Fruit fly (Drosophila melanogaster) whole organism, embryonic: ENCODE measurements around the gene CG42486.
A peak's percentile ranks its signal among the peaks of the same experiment; 100 is the strongest.

Source experiments
- Abd-B ChIP-seq: fragments of 200-800 bp; sonication (Bioruptor generic); optimal IDR thresholded peaks from 2 replicates; lab custom pipeline; 2018; ENCODE audit warnings: missing biosample characterization, mild to moderate bottlenecking, missing genetic modification characterization, moderate library complexity
- CG11723 ChIP-seq: fragments of 200-800 bp; sonication (Bioruptor generic); optimal IDR thresholded peaks from 2 replicates; lab custom pipeline; 2017; ENCODE audit warnings: missing biosample characterization, mild to moderate bottlenecking, missing genetic modification characterization
- CG12071 ChIP-seq: fragments of 200-800 bp; sonication (Bioruptor generic); optimal IDR thresholded peaks from 3 replicates; lab custom pipeline; 2018; ENCODE audit warnings: missing biosample characterization, mild to moderate bottlenecking, missing genetic modification characterization
- CG12236 ChIP-seq: fragments of 200-800 bp; sonication (Bioruptor generic); optimal IDR thresholded peaks from 2 replicates; lab custom pipeline; 2016; ENCODE audit warnings: missing biosample characterization, missing genetic modification characterization
- CG13296 ChIP-seq: fragments of 200-800 bp; sonication (Bioruptor generic); optimal IDR thresholded peaks from 3 replicates; lab custom pipeline; 2018; ENCODE audit warnings: missing biosample characterization, mild to moderate bottlenecking, missing genetic modification characterization
- CG14710 ChIP-seq: fragments of 200-800 bp; sonication (Bioruptor generic); optimal IDR thresholded peaks from 3 replicates; lab custom pipeline; 2019; ENCODE audit warnings: missing biosample characterization, mild to moderate bottlenecking, missing genetic modification characterization, moderate library complexity
- CG1602 ChIP-seq: fragments of 200-800 bp; sonication (Bioruptor generic); optimal IDR thresholded peaks from 3 replicates; lab custom pipeline; 2016; ENCODE audit warnings: missing biosample characterization, missing genetic modification characterization
- CG17359 ChIP-seq: fragments of 200-800 bp; sonication (Bioruptor generic); optimal IDR thresholded peaks from 3 replicates; lab custom pipeline; 2018; ENCODE audit warnings: missing biosample characterization, mild to moderate bottlenecking, missing genetic modification characterization, moderate library complexity
- CG17385 ChIP-seq: fragments of 200-800 bp; sonication (Bioruptor generic); optimal IDR thresholded peaks from 3 replicates; lab custom pipeline; 2018; ENCODE audit warnings: missing biosample characterization, mild to moderate bottlenecking, missing genetic modification characterization
- CG18599 ChIP-seq: fragments of 200-800 bp; sonication (Bioruptor generic); optimal IDR thresholded peaks from 3 replicates; lab custom pipeline; 2017; ENCODE audit warnings: missing biosample characterization, missing genetic modification characterization, mild to moderate bottlenecking, moderate library complexity, missing genetic modification reagents
- CG31365 ChIP-seq: fragments of 200-800 bp; sonication (Bioruptor generic); optimal IDR thresholded peaks from 2 replicates; lab custom pipeline; 2018; ENCODE audit warnings: missing biosample characterization, mild to moderate bottlenecking, missing genetic modification characterization
- CG33557 ChIP-seq: fragments of 200-800 bp; sonication (Bioruptor generic); optimal IDR thresholded peaks from 2 replicates; lab custom pipeline; 2019; ENCODE audit warnings: missing biosample characterization, mild to moderate bottlenecking, missing genetic modification characterization, moderate library complexity
- CG4404 ChIP-seq: fragments of 200-800 bp; sonication (Bioruptor generic); IDR thresholded peaks from 2 replicates; pipeline ENCODE4 v1.3.6; 2022; ENCODE audit warnings: missing biosample characterization, missing genetic modification characterization
- CG6791 ChIP-seq: fragments of 200-800 bp; sonication (Bioruptor generic); IDR thresholded peaks from 3 replicates; pipeline ENCODE4 v1.3.6; 2022; ENCODE audit warnings: missing biosample characterization, missing genetic modification characterization; ENCODE audit not compliant: partially characterized antibody
- CG7987 ChIP-seq: fragments of 200-800 bp; sonication (Bioruptor generic); optimal IDR thresholded peaks from 2 replicates; lab custom pipeline; 2018; ENCODE audit warnings: missing biosample characterization, mild to moderate bottlenecking, missing genetic modification characterization, moderate library complexity
- CG9876 ChIP-seq: fragments of 200-800 bp; sonication (Bioruptor generic); optimal IDR thresholded peaks from 2 replicates; lab custom pipeline; 2016; ENCODE audit warnings: missing biosample characterization, missing genetic modification characterization
- Dll ChIP-seq: fragments of 200-800 bp; sonication (Bioruptor generic); IDR thresholded peaks from 4 replicates; pipeline ENCODE4 v1.3.6; 2022; ENCODE audit warnings: missing biosample characterization, missing genetic modification characterization; ENCODE audit not compliant: partially characterized antibody
- Dp ChIP-seq: fragments of 200-800 bp; sonication (Bioruptor generic); optimal IDR thresholded peaks from 2 replicates; lab custom pipeline; 2018; ENCODE audit warnings: missing biosample characterization, mild to moderate bottlenecking, missing genetic modification characterization, moderate library complexity
- Ets97D ChIP-seq: fragments of 200-800 bp; sonication (Bioruptor generic); optimal IDR thresholded peaks from 3 replicates; lab custom pipeline; 2016; ENCODE audit warnings: missing biosample characterization, missing genetic modification characterization
- Lpt ChIP-seq: fragments of >200 bp; optimal IDR thresholded peaks from 2 replicates; lab custom pipeline; 2018; ENCODE audit warnings: missing biosample characterization, missing genetic modification characterization
- MTF-1 ChIP-seq: fragments of 200-800 bp; sonication (Bioruptor generic); optimal IDR thresholded peaks from 2 replicates; lab custom pipeline; 2018; ENCODE audit warnings: missing biosample characterization, mild to moderate bottlenecking, missing genetic modification characterization, borderline replicate concordance
- Neu2 ChIP-seq: fragments of 200-800 bp; sonication (Bioruptor generic); optimal IDR thresholded peaks from 3 replicates; lab custom pipeline; 2016; ENCODE audit warnings: missing biosample characterization, missing genetic modification characterization, borderline replicate concordance
- Pdp1 ChIP-seq, 2 experiments: fragments of 200-800 bp; sonication (Bioruptor generic); optimal IDR thresholded peaks; 3 replicates each; lab custom pipeline; 2016; ENCODE audit warnings: missing biosample characterization in 2 of 2, missing genetic modification characterization in 2 of 2, mild to moderate bottlenecking in 1 of 2, moderate library complexity in 1 of 2
- Rfx ChIP-seq: fragments of 200-800 bp; sonication (Bioruptor generic); IDR thresholded peaks from 2 replicates; pipeline ENCODE4 v1.3.6; 2022; ENCODE audit warnings: missing biosample characterization, missing genetic modification characterization
- Six4 ChIP-seq: fragments of 200-800 bp; sonication (Bioruptor generic); optimal IDR thresholded peaks from 2 replicates; lab custom pipeline; 2016; ENCODE audit warnings: missing biosample characterization, missing genetic modification characterization
- Sry-δ ChIP-seq: fragments of 200-800 bp; sonication (Bioruptor generic); optimal IDR thresholded peaks from 2 replicates; lab custom pipeline; 2016; ENCODE audit warnings: missing biosample characterization, missing genetic modification characterization
- TFAM ChIP-seq: fragments of 200-800 bp; sonication (Bioruptor generic); optimal IDR thresholded peaks from 2 replicates; lab custom pipeline; 2017; ENCODE audit warnings: missing biosample characterization, missing genetic modification characterization, inconsistent platforms
- YL-1 ChIP-seq: fragments of 200-800 bp; sonication (Bioruptor generic); optimal IDR thresholded peaks from 3 replicates; lab custom pipeline; 2017; ENCODE audit warnings: missing biosample characterization, mild to moderate bottlenecking, missing genetic modification characterization
- ap ChIP-seq: fragments of 200-800 bp; sonication (Bioruptor generic); IDR thresholded peaks from 2 replicates; pipeline ENCODE4 v1.3.6; 2022; ENCODE audit warnings: missing biosample characterization, missing genetic modification characterization
- bowl ChIP-seq: fragments of 200-800 bp; sonication (Bioruptor generic); IDR thresholded peaks from 2 replicates; pipeline ENCODE4 v1.3.6; 2022; ENCODE audit warnings: missing biosample characterization, missing genetic modification characterization
- caup ChIP-seq: fragments of 200-800 bp; sonication (Bioruptor generic); optimal IDR thresholded peaks from 3 replicates; lab custom pipeline; 2017; ENCODE audit warnings: missing biosample characterization, mild to moderate bottlenecking, missing genetic modification characterization, moderate library complexity; ENCODE audit not compliant: severe bottlenecking
- danr ChIP-seq: fragments of 200-800 bp; sonication (Bioruptor generic); IDR thresholded peaks from 2 replicates; pipeline ENCODE4 v1.3.6; 2022; ENCODE audit warnings: missing biosample characterization, missing genetic modification characterization
- fu2 ChIP-seq: fragments of 200-800 bp; sonication (Bioruptor generic); optimal IDR thresholded peaks from 2 replicates; lab custom pipeline; 2016; ENCODE audit warnings: missing biosample characterization, missing genetic modification characterization
- grn ChIP-seq: fragments of 200-800 bp; sonication (Bioruptor generic); optimal IDR thresholded peaks from 3 replicates; lab custom pipeline; 2017; ENCODE audit warnings: missing biosample characterization, missing genetic modification characterization
- gt ChIP-seq: fragments of 200-800 bp; sonication (Bioruptor generic); IDR thresholded peaks from 2 replicates; pipeline ENCODE4 v1.3.6; 2022; ENCODE audit warnings: missing biosample characterization, missing genetic modification characterization
- hb ChIP-seq: fragments of 200-800 bp; sonication (Bioruptor generic); IDR thresholded peaks from 3 replicates; pipeline ENCODE4 v1.3.6; 2022; ENCODE audit warnings: missing biosample characterization, missing genetic modification characterization; ENCODE audit not compliant: partially characterized antibody
- hbn ChIP-seq: fragments of 200-800 bp; sonication (Bioruptor generic); IDR thresholded peaks from 2 replicates; pipeline ENCODE4 v1.3.6; 2022; ENCODE audit warnings: missing biosample characterization, missing genetic modification characterization; ENCODE audit not compliant: partially characterized antibody
- jing ChIP-seq: fragments of 200-800 bp; sonication (Bioruptor generic); optimal IDR thresholded peaks from 2 replicates; lab custom pipeline; 2018; ENCODE audit warnings: missing biosample characterization, mild to moderate bottlenecking, missing genetic modification characterization
- kah ChIP-seq: fragments of 200-800 bp; sonication (Bioruptor generic); optimal IDR thresholded peaks from 2 replicates; lab custom pipeline; 2018; ENCODE audit warnings: missing biosample characterization, mild to moderate bottlenecking, missing genetic modification characterization
- kni ChIP-seq: fragments of 200-800 bp; sonication (Bioruptor generic); optimal IDR thresholded peaks from 3 replicates; lab custom pipeline; 2017; ENCODE audit warnings: mild to moderate bottlenecking, missing biosample characterization, missing genetic modification reagents, missing genetic modification characterization
- knrl ChIP-seq: fragments of 200-800 bp; sonication (Bioruptor generic); IDR thresholded peaks from 3 replicates; pipeline ENCODE4 v1.3.6; 2022; ENCODE audit warnings: missing biosample characterization, missing genetic modification characterization; ENCODE audit not compliant: partially characterized antibody
- org-1 ChIP-seq: fragments of 200-800 bp; sonication (Bioruptor generic); optimal IDR thresholded peaks from 2 replicates; lab custom pipeline; 2017; ENCODE audit warnings: missing biosample characterization, missing genetic modification characterization
- psq ChIP-seq: fragments of 200-800 bp; sonication (Bioruptor generic); optimal IDR thresholded peaks from 2 replicates; lab custom pipeline; 2017; ENCODE audit warnings: missing biosample characterization, missing genetic modification characterization
- ro ChIP-seq: fragments of 200-800 bp; sonication (Bioruptor generic); IDR thresholded peaks from 2 replicates; pipeline ENCODE4 v1.3.6; 2022; ENCODE audit warnings: missing biosample characterization, missing genetic modification characterization
- scrt ChIP-seq: fragments of 200-800 bp; sonication (Bioruptor generic); optimal IDR thresholded peaks from 2 replicates; lab custom pipeline; 2018; ENCODE audit warnings: missing biosample characterization, mild to moderate bottlenecking, missing genetic modification characterization, moderate library complexity
- stwl ChIP-seq: fragments of 200-800 bp; sonication (Bioruptor generic); optimal IDR thresholded peaks from 3 replicates; lab custom pipeline; 2018; ENCODE audit warnings: missing biosample characterization, mild to moderate bottlenecking, missing genetic modification characterization, moderate library complexity
- tgo ChIP-seq: fragments of 200-800 bp; sonication (Bioruptor generic); IDR thresholded peaks from 3 replicates; pipeline ENCODE4 v1.3.6; 2022; ENCODE audit warnings: missing biosample characterization, missing genetic modification characterization
- tio ChIP-seq: fragments of 200-800 bp; sonication (Bioruptor generic); optimal IDR thresholded peaks from 2 replicates; lab custom pipeline; 2017; ENCODE audit warnings: missing biosample characterization, missing genetic modification characterization, inconsistent platforms
- ttk ChIP-seq: fragments of 200-800 bp; sonication (Bioruptor generic); IDR thresholded peaks from 2 replicates; pipeline ENCODE4 v2.1.2; 2022; ENCODE audit warnings: missing biosample characterization, missing genetic modification characterization
- yki ChIP-seq: fragments of >200 bp; optimal IDR thresholded peaks from 3 replicates; lab custom pipeline; 2018

Gene CG42486

dm6 chr2L:11816376-11816775 lies 26.6 kb upstream of the CG42486 start (continued):
- TF ChIP-seq org-1 (GFP tag; lab: Kevin White, UChicago), result peak; percentile 91
- TF ChIP-seq CG14710 (tag; lab: Kevin White, UChicago), result peak; percentile 90
- TF ChIP-seq CG6791 (GFP tag; lab: Robert Waterston, UW), result peak; percentile 48; the same call in 1 of the 3 replicates
- peak; percentile 99 for TF ChIP-seq Ets97D (GFP tag; lab: Kevin White, UChicago)
- peak; percentile 94 for TF ChIP-seq CG17359 (tag; lab: Kevin White, UChicago)
- peak; percentile 74 for TF ChIP-seq psq (GFP tag; lab: Kevin White, UChicago)
- peak; percentile 75 for TF ChIP-seq ro (GFP tag; lab: Robert Waterston, UW)
- TF ChIP-seq Rfx, result peak; percentile 91
- TF ChIP-seq gt (GFP tag; lab: Robert Waterston, UW), result peak; percentile 86
- TF ChIP-seq grn (GFP tag; lab: Kevin White, UChicago), result peak; percentile 80
- peak; percentile 96 for TF ChIP-seq CG33557
- TF ChIP-seq MTF-1 (GFP tag; lab: Kevin White, UChicago), result peak; percentile 99
- peak; percentile 94 for TF ChIP-seq CG18599
- peak; percentile 96 for TF ChIP-seq kni (GFP tag; lab: Kevin White, UChicago)
- peak; percentile 95 for TF ChIP-seq CG9876 (GFP tag; lab: Kevin White, UChicago)
- TF ChIP-seq Dll (GFP tag; lab: Robert Waterston, UW), result no peak
- TF ChIP-seq CG7987 (GFP tag; lab: Kevin White, UChicago), result peak; percentile 97
- peak; percentile 79 for TF ChIP-seq danr (GFP tag; lab: Robert Waterston, UW)
- TF ChIP-seq bowl (GFP tag; lab: Robert Waterston, UW), result peak; percentile 68; the same call in 1 of the 2 replicates
- TF ChIP-seq tgo (GFP tag; lab: Robert Waterston, UW), result peak; percentile 74
- peak; percentile 96 for TF ChIP-seq Six4
- peak; percentile 51 for TF ChIP-seq fu2
- TF ChIP-seq scrt (GFP tag; lab: Kevin White, UChicago), result peak; percentile 90
- peak; percentile 97 for TF ChIP-seq CG12071 (GFP tag; lab: Kevin White, UChicago)
- TF ChIP-seq CG12236 (GFP tag; lab: Kevin White, UChicago), result peak; percentile 96
- peak; percentile 85 for TF ChIP-seq CG31365 (tag; lab: Kevin White, UChicago)
- no peak for TF ChIP-seq hbn (GFP tag; lab: Robert Waterston, UW)
- no peak for TF ChIP-seq Lpt
- peak; percentile 99 for TF ChIP-seq caup (GFP tag; lab: Kevin White, UChicago)
- peak; percentile 89 to 90 for TF ChIP-seq Pdp1 (GFP tag; optimal IDR thresholded peaks at IDR 0.05; lab: Kevin White, UChicago)
- 0 out of 3 replicates have a peak, but pooled peaks have one; percentile 7 for TF ChIP-seq knrl (GFP tag; lab: Robert Waterston, UW)
- TF ChIP-seq kah (GFP tag; lab: Kevin White, UChicago), result peak; percentile 93
- peak; percentile 88 for TF ChIP-seq ttk (GFP tag; lab: Robert Waterston, UW)
- peak; percentile 81 for TF ChIP-seq tio
- TF ChIP-seq yki (lab: Kevin White, UChicago), result no peak
- peak; percentile 1 for TF ChIP-seq Dp (GFP tag; lab: Kevin White, UChicago)
- peak; percentile 82 for TF ChIP-seq CG1602 (GFP tag; lab: Kevin White, UChicago)
- peak; percentile 96 for TF ChIP-seq Neu2 (GFP tag; lab: Kevin White, UChicago)
- peak; percentile 97 for TF ChIP-seq CG11723 (GFP tag; lab: Kevin White, UChicago)
- TF ChIP-seq CG13296 (GFP tag; lab: Kevin White, UChicago), result peak; percentile 93
- TF ChIP-seq CG4404 (GFP tag; lab: Robert Waterston, UW), result peak; percentile 76
- peak; percentile 92 for TF ChIP-seq TFAM
- peak; percentile 60 for TF ChIP-seq Abd-B (GFP tag; lab: Kevin White, UChicago)
- TF ChIP-seq hb (GFP tag; lab: Robert Waterston, UW), result no peak
- peak; percentile 64 for TF ChIP-seq Sry-δ (GFP tag; lab: Kevin White, UChicago)
- peak; percentile 87 for TF ChIP-seq jing
- TF ChIP-seq YL-1, result peak; percentile 98
- peak; percentile 98 for TF ChIP-seq stwl (tag; lab: Kevin White, UChicago)
- peak; percentile 91 for TF ChIP-seq ap (GFP tag; lab: Robert Waterston, UW)
- peak; percentile 90 for TF ChIP-seq CG17385
